Fruit fly (Drosophila melanogaster) whole organism, embryonic: Measurements from ENCODE around the gene UQCR-6.4L.

Experiments
- Atf-2 ChIP-seq: fragments of 200-800 bp; sonication (Bioruptor generic); optimal IDR thresholded peaks from 2 replicates; lab custom pipeline; 2016; ENCODE audit warnings: missing biosample characterization, missing genetic modification characterization
- Atf6 ChIP-seq: fragments of 200-800 bp; sonication (Bioruptor generic); IDR thresholded peaks from 2 replicates; pipeline ENCODE4 v1.3.6; 2022; ENCODE audit warnings: missing biosample characterization, missing genetic modification characterization
- BtbVII ChIP-seq: fragments of 200-800 bp; sonication (Bioruptor generic); optimal IDR thresholded peaks from 3 replicates; lab custom pipeline; 2017; ENCODE audit warnings: missing biosample characterization, mild to moderate bottlenecking, missing genetic modification characterization
- CG10979 ChIP-seq: fragments of 200-800 bp; sonication (Bioruptor generic); optimal IDR thresholded peaks from 2 replicates; lab custom pipeline; 2018; ENCODE audit warnings: missing biosample characterization, mild to moderate bottlenecking, missing genetic modification characterization, moderate library complexity
- CG11093 ChIP-seq: fragments of 200-800 bp; sonication (Bioruptor generic); IDR thresholded peaks from 3 replicates; pipeline ENCODE4 v1.3.6; 2022; ENCODE audit warnings: missing biosample characterization, missing genetic modification characterization
- CG11695 ChIP-seq: fragments of 200-800 bp; sonication (Bioruptor generic); IDR thresholded peaks from 3 replicates; pipeline ENCODE4 v1.3.6; 2022; ENCODE audit warnings: missing biosample characterization, missing genetic modification characterization
- CG11696 ChIP-seq: fragments of 200-800 bp; sonication (Bioruptor generic); IDR thresholded peaks from 2 replicates; pipeline ENCODE4 v1.3.6; 2022; ENCODE audit warnings: missing biosample characterization, missing genetic modification characterization
- CG12219 ChIP-seq: fragments of 200-800 bp; sonication (Bioruptor generic); optimal IDR thresholded peaks from 3 replicates; lab custom pipeline; 2018; ENCODE audit warnings: missing biosample characterization, mild to moderate bottlenecking, missing genetic modification characterization
- CG1233 ChIP-seq: fragments of 200-800 bp; sonication (Bioruptor generic); optimal IDR thresholded peaks from 4 replicates; lab custom pipeline; 2018; ENCODE audit warnings: missing biosample characterization, mild to moderate bottlenecking, missing genetic modification characterization
- CG12391 ChIP-seq: fragments of 200-800 bp; sonication (Bioruptor generic); optimal IDR thresholded peaks from 3 replicates; lab custom pipeline; 2018; ENCODE audit warnings: missing biosample characterization, mild to moderate bottlenecking, missing genetic modification characterization, moderate library complexity
- CG13123 ChIP-seq: fragments of 200-800 bp; sonication (Bioruptor generic); optimal IDR thresholded peaks from 2 replicates; lab custom pipeline; 2016; ENCODE audit warnings: missing biosample characterization, missing genetic modification characterization
- CG14667 ChIP-seq: fragments of 200-800 bp; sonication (Bioruptor generic); IDR thresholded peaks from 2 replicates; pipeline ENCODE4 v1.3.6; 2022; ENCODE audit warnings: missing biosample characterization, missing genetic modification characterization
- CG2875 ChIP-seq: fragments of 200-800 bp; sonication (Bioruptor generic); optimal IDR thresholded peaks from 2 replicates; lab custom pipeline; 2017; ENCODE audit warnings: missing biosample characterization, mild to moderate bottlenecking, missing genetic modification characterization, missing genetic modification reagents
- CG3995 ChIP-seq: fragments of 200-800 bp; sonication (Bioruptor generic); optimal IDR thresholded peaks from 3 replicates; lab custom pipeline; 2016; ENCODE audit warnings: missing biosample characterization, missing genetic modification characterization
- CG4854 ChIP-seq: fragments of 200-800 bp; sonication (Bioruptor generic); optimal IDR thresholded peaks from 2 replicates; lab custom pipeline; 2016; ENCODE audit warnings: missing biosample characterization, missing genetic modification characterization, inconsistent platforms
- CG8765 ChIP-seq: fragments of 200-800 bp; sonication (Bioruptor generic); IDR thresholded peaks from 2 replicates; pipeline ENCODE4 v1.3.6; 2022; ENCODE audit warnings: missing biosample characterization, missing genetic modification characterization
- Chrac-16 ChIP-seq: fragments of 200-800 bp; sonication (Bioruptor generic); optimal IDR thresholded peaks from 3 replicates; lab custom pipeline; 2016; ENCODE audit warnings: missing biosample characterization, missing genetic modification characterization
- D19A ChIP-seq: fragments of 200-800 bp; optimal IDR thresholded peaks from 3 replicates; lab custom pipeline; 2019; ENCODE audit warnings: missing biosample characterization, mild to moderate bottlenecking, missing genetic modification characterization, moderate library complexity
- Dbx ChIP-seq: fragments of 200-800 bp; sonication (Bioruptor generic); IDR thresholded peaks from 3 replicates; pipeline ENCODE4 v1.3.6; 2022; ENCODE audit warnings: missing biosample characterization, missing genetic modification characterization
- Ets97D ChIP-seq: fragments of 200-800 bp; sonication (Bioruptor generic); optimal IDR thresholded peaks from 3 replicates; lab custom pipeline; 2016; ENCODE audit warnings: missing biosample characterization, missing genetic modification characterization
- GATAe ChIP-seq: fragments of 200-800 bp; sonication (Bioruptor generic); conservative IDR thresholded peaks from 2 replicates; pipeline ENCODE4 v1.3.6; 2022; ENCODE audit warnings: missing biosample characterization, missing genetic modification characterization
- Hand ChIP-seq: fragments of 200-800 bp; sonication (Bioruptor generic); optimal IDR thresholded peaks from 2 replicates; lab custom pipeline; 2017; ENCODE audit warnings: mild to moderate bottlenecking, missing biosample characterization, missing genetic modification reagents, missing genetic modification characterization
- Hr78 ChIP-seq, 2 experiments: fragments of 200-800 bp in 1 of 2; fragments of >200 bp in 1 of 2; sonication (Bioruptor generic) in 1 of 2; optimal IDR thresholded peaks; 2 replicates each; lab custom pipeline; 2017 to 2019; ENCODE audit warnings: missing biosample characterization in 2 of 2, missing genetic modification characterization in 2 of 2, mild to moderate bottlenecking in 1 of 2, moderate library complexity in 1 of 2
- NC2β ChIP-seq: fragments of 200-800 bp; sonication (Bioruptor generic); optimal IDR thresholded peaks from 2 replicates; lab custom pipeline; 2016; ENCODE audit warnings: missing biosample characterization, missing genetic modification characterization
- Nf-YC ChIP-seq: fragments of 200-800 bp; optimal IDR thresholded peaks from 3 replicates; lab custom pipeline; 2019; ENCODE audit warnings: missing biosample characterization, mild to moderate bottlenecking, missing genetic modification characterization, moderate library complexity
- ash1 ChIP-seq: fragments of 200-800 bp; sonication (Bioruptor generic); optimal IDR thresholded peaks from 2 replicates; lab custom pipeline; 2018; ENCODE audit warnings: missing biosample characterization, mild to moderate bottlenecking, missing genetic modification characterization
- btn ChIP-seq: fragments of 200-800 bp; sonication (Bioruptor generic); optimal IDR thresholded peaks from 2 replicates; lab custom pipeline; 2016; ENCODE audit warnings: missing biosample characterization, missing genetic modification characterization
- danr ChIP-seq: fragments of 200-800 bp; sonication (Bioruptor generic); IDR thresholded peaks from 2 replicates; pipeline ENCODE4 v1.3.6; 2022; ENCODE audit warnings: missing biosample characterization, missing genetic modification characterization
- dpn ChIP-seq, 2 experiments: fragments of 200-800 bp; sonication (Bioruptor generic); optimal IDR thresholded peaks; 3 replicates each; lab custom pipeline; 2016; ENCODE audit warnings: missing biosample characterization in 2 of 2, missing genetic modification characterization in 2 of 2
- en ChIP-seq: fragments of 200-800 bp; sonication (Bioruptor generic); optimal IDR thresholded peaks from 2 replicates; lab custom pipeline; 2016; ENCODE audit warnings: missing biosample characterization, missing genetic modification characterization
- esg ChIP-seq: fragments of 200-800 bp; sonication (Bioruptor generic); conservative IDR thresholded peaks from 2 replicates; pipeline ENCODE4 v1.3.6; 2022; ENCODE audit warnings: missing biosample characterization, missing genetic modification characterization
- gcm2 ChIP-seq: fragments of 200-800 bp; sonication (Bioruptor generic); optimal IDR thresholded peaks from 2 replicates; lab custom pipeline; 2016; ENCODE audit warnings: missing biosample characterization, missing genetic modification characterization
- gsb-n ChIP-seq: fragments of 200-800 bp; sonication (Bioruptor generic); optimal IDR thresholded peaks from 3 replicates; lab custom pipeline; 2018; ENCODE audit warnings: missing biosample characterization, mild to moderate bottlenecking, missing genetic modification characterization
- insv ChIP-seq, 2 experiments: fragments of 200-800 bp; sonication (Bioruptor generic); optimal IDR thresholded peaks; 3 replicates each; lab custom pipeline; 2016 to 2018; ENCODE audit warnings: missing biosample characterization in 2 of 2, missing genetic modification characterization in 2 of 2
- jumu ChIP-seq: fragments of 200-800 bp; sonication (Bioruptor generic); optimal IDR thresholded peaks from 3 replicates; lab custom pipeline; 2016; ENCODE audit warnings: missing biosample characterization, missing genetic modification characterization
- kay ChIP-seq: fragments of 200-800 bp; sonication (Bioruptor generic); optimal IDR thresholded peaks from 2 replicates; lab custom pipeline; 2016; ENCODE audit warnings: missing biosample characterization, missing genetic modification characterization
- kni ChIP-seq: fragments of 200-800 bp; sonication (Bioruptor generic); optimal IDR thresholded peaks from 3 replicates; lab custom pipeline; 2017; ENCODE audit warnings: mild to moderate bottlenecking, missing biosample characterization, missing genetic modification reagents, missing genetic modification characterization
- lab ChIP-seq: fragments of 200-800 bp; sonication (Bioruptor generic); optimal IDR thresholded peaks from 3 replicates; lab custom pipeline; 2017; ENCODE audit warnings: missing biosample characterization, missing genetic modification characterization, mild to moderate bottlenecking, moderate library complexity, missing genetic modification reagents
- lilli ChIP-seq: fragments of 200-800 bp; sonication (Bioruptor generic); optimal IDR thresholded peaks from 3 replicates; lab custom pipeline; 2016; ENCODE audit warnings: missing biosample characterization, missing genetic modification characterization
- lov ChIP-seq, 2 experiments: fragments of 200-800 bp in 1 of 2; fragments of >200 bp in 1 of 2; sonication (Bioruptor generic) in 1 of 2; IDR thresholded peaks in 1 of 2; optimal IDR thresholded peaks in 1 of 2; 2 replicates in 1 of 2; 3 replicates in 1 of 2; pipeline versions ENCODE4 v1.3.6 to Lab custom; 2017 to 2022; ENCODE audit warnings: missing biosample characterization in 1 of 2, missing genetic modification characterization in 1 of 2
- maf-S ChIP-seq: fragments of 200-800 bp; sonication (Bioruptor generic); optimal IDR thresholded peaks from 2 replicates; lab custom pipeline; 2016; ENCODE audit warnings: missing biosample characterization, missing genetic modification characterization
- pnt ChIP-seq: fragments of 200-800 bp; sonication (Bioruptor generic); optimal IDR thresholded peaks from 3 replicates; lab custom pipeline; 2016; ENCODE audit warnings: missing biosample characterization, missing genetic modification characterization
- ranshi ChIP-seq: fragments of 200-800 bp; sonication (Bioruptor generic); IDR thresholded peaks from 2 replicates; pipeline ENCODE4 v1.3.6; 2022; ENCODE audit warnings: missing biosample characterization, missing genetic modification characterization
- sc ChIP-seq, 3 experiments: fragments of >200 bp in 2 of 3; fragments of 200-800 bp in 1 of 3; sonication (Bioruptor generic) in 1 of 3; optimal IDR thresholded peaks; 2 replicates in 2 of 3; 3 replicates in 1 of 3; lab custom pipeline; 2017; ENCODE audit warnings: mild to moderate bottlenecking in 1 of 3, missing biosample characterization in 1 of 3, missing genetic modification characterization in 1 of 3, missing genetic modification reagents in 1 of 3
- slbo ChIP-seq: fragments of 200-800 bp; sonication (Bioruptor generic); IDR thresholded peaks from 2 replicates; pipeline ENCODE4 v1.3.6; 2022; ENCODE audit warnings: missing biosample characterization, missing genetic modification characterization
- sqz ChIP-seq: fragments of 200-800 bp; sonication (Bioruptor generic); optimal IDR thresholded peaks from 3 replicates; lab custom pipeline; 2018; ENCODE audit warnings: missing biosample characterization, mild to moderate bottlenecking, missing genetic modification characterization
- ssp ChIP-seq: fragments of 200-800 bp; sonication (Bioruptor generic); IDR thresholded peaks from 2 replicates; pipeline ENCODE4 v1.3.6; 2022; ENCODE audit warnings: missing biosample characterization, missing genetic modification characterization
- tna ChIP-seq: fragments of 200-800 bp; sonication (Bioruptor generic); IDR thresholded peaks from 2 replicates; pipeline ENCODE4 v1.3.6; 2022; ENCODE audit warnings: missing biosample characterization, missing genetic modification characterization; ENCODE audit not compliant: partially characterized antibody
- unpg ChIP-seq: fragments of 200-800 bp; sonication (Bioruptor generic); optimal IDR thresholded peaks from 3 replicates; lab custom pipeline; 2018; ENCODE audit warnings: missing biosample characterization, mild to moderate bottlenecking, missing genetic modification characterization, moderate library complexity
- usp ChIP-seq: fragments of >200 bp; optimal IDR thresholded peaks from 2 replicates; lab custom pipeline; 2017; ENCODE audit warnings: missing biosample characterization, missing genetic modification characterization
- wdn ChIP-seq: fragments of 200-800 bp; sonication (Bioruptor generic); IDR thresholded peaks from 2 replicates; pipeline ENCODE4 v1.3.6; 2022; ENCODE audit warnings: missing biosample characterization, missing genetic modification characterization

Gene UQCR-6.4L

DNA sequence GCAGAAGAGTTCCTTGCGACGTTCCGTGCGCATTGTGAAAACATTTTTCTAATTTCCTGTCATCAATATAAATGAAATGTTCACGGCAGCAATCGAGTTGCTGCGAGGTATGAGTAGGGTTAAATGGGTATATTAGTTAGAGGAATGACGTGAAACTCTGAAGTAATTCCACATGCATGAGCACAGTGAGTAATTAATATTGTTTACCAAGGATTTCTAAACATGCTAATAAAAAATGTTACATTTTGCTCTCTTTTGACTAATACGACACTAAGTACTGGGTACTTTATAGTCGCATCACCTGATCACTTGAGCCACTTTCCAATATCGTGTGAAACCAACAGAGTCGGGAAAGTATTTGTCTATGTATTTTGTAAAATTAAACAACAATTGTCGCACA is 22.3 kb upstream of the UQCR-6.4L start (continued):
- TF ChIP-seq Chrac-16 (GFP tag; lab: Kevin White, UChicago) (peak; percentile 31), Dbx (0 out of 3 replicates have a peak, but pooled peaks have one; percentile 38), sqz (GFP tag; lab: Kevin White, UChicago) (no peak), CG13123 (no peak), insv (GFP tag; optimal IDR thresholded peaks at IDR 0.05; lab: Kevin White, UChicago) (no peak), Atf-2 (GFP tag; lab: Kevin White, UChicago) (peak; percentile 16), lilli (peak; percentile 47), Hr78 (GFP tag; optimal IDR thresholded peaks at IDR 0.05; lab: Kevin White, UChicago) (no peak), CG11695 (GFP tag; lab: Robert Waterston, UW) (0 out of 3 replicates have a peak, but pooled peaks have one; percentile 8), CG14667 (no peak), slbo (GFP tag; lab: Robert Waterston, UW) (peak; percentile 59), wdn (GFP tag; lab: Robert Waterston, UW) (no peak), Ets97D (GFP tag; lab: Kevin White, UChicago) (no peak), sc (optimal IDR thresholded peaks at IDR 0.05; lab: Kevin White, UChicago) (no peak), sc (GFP tag; optimal IDR thresholded peaks at IDR 0.05; lab: Kevin White, UChicago) (peak; percentile 22), lab (peak; percentile 58), CG2875 (no peak), ranshi (peak; percentile 19; the same call in 1 of the 2 replicates), CG12219 (GFP tag; lab: Kevin White, UChicago) (peak; percentile 10), CG1233 (no peak), esg (GFP tag; lab: Robert Waterston, UW) (peak; percentile 28; the same call in 1 of the 2 replicates), Hand (GFP tag; lab: Kevin White, UChicago) (no peak), pnt (GFP tag; lab: Kevin White, UChicago) (peak; percentile 13), maf-S (GFP tag; lab: Kevin White, UChicago) (no peak), gsb-n (no peak), CG8765 (no peak), CG12391 (no peak), jumu (GFP tag; lab: Kevin White, UChicago) (peak; percentile 1), CG10979 (no peak), D19A (tag; lab: Kevin White, UChicago) (peak; percentile 48), btn (GFP tag; lab: Kevin White, UChicago) (no peak), kay (GFP tag; lab: Kevin White, UChicago) (no peak), en (no peak), kni (no peak), CG4854 (GFP tag; lab: Kevin White, UChicago) (peak; percentile 13), ssp (GFP tag; lab: Robert Waterston, UW) (no peak), BtbVII (GFP tag; lab: Kevin White, UChicago) (no peak), CG3995 (GFP tag; lab: Kevin White, UChicago) (no peak), usp (GFP tag; lab: Kevin White, UChicago) (no peak), unpg (GFP tag; lab: Kevin White, UChicago) (peak; percentile 57), gcm2 (no peak), CG11093 (GFP tag; lab: Robert Waterston, UW) (no peak), tna (no peak), danr (GFP tag; lab: Robert Waterston, UW) (no peak), Atf6 (GFP tag; lab: Robert Waterston, UW) (no peak), NC2β (GFP tag; lab: Kevin White, UChicago) (peak; percentile 29), ash1 (GFP tag; lab: Kevin White, UChicago) (no peak), Nf-YC (tag; lab: Kevin White, UChicago) (no peak), GATAe (GFP tag; lab: Robert Waterston, UW) (no peak), lov (optimal IDR thresholded peaks at IDR 0.05; lab: Kevin White, UChicago) (no peak), lov (GFP tag; IDR thresholded peaks at IDR 0.05; lab: Robert Waterston, UW) (no peak), dpn (GFP tag; optimal IDR thresholded peaks at IDR 0.05; lab: Kevin White, UChicago) (peak in 1 of 2 experiments; percentile 63), CG11696 (no peak)
